Worm (Caenorhabditis elegans): Measurements from ENCODE around the gene srh-223.

Gene srh-223

DNA sequence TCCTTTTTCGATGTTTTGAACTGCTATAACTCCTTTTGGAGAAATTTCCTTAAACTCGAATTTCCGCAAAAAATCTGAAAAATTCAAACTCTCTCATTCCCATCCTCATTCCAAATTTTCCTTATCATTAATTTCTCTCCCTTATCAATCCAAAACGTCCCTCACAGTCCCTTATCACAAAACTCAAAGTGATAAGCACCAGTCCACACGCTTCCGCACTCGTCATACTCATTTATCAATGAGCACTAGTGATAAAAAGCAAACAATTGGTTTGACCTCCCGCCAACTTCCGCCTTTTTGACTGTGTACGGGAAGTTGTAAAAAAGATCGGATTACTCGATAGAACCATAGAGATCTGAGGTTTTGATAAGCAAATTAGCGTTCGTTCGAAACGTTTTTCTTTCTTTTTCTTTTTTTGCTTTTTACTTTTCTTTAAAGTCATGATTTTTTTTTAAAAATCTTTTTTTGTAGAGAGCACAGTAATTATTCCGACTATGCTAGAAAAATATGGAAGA is 7.0 kb downstream of the srh-223 start, which contains the start of gene clec-78:
Gene clec-78, plus strand, starts transcription at position 465 of the 515 bp plus-strand sequence.
- TF ChIP-seq unc-62 (GFP tag; optimal IDR thresholded peaks at IDR 0.05) = no peak

- TF ChIP-seq unc-62 (GFP tag; optimal IDR thresholded peaks at IDR 0.05) = no peak
These were observed 11.6 kb downstream of the srh-223 start, which contains the start of gene F47C12.6 for ce11 chrIV:3993292-3993691. F47C12.6 (minus strand) TSS chrIV:3993392.

- TF ChIP-seq unc-62 (GFP tag; optimal IDR thresholded peaks at IDR 0.05) = no peak
These were observed 12.6 kb downstream of the srh-223 start, which contains the start of gene F47C12.13 for ce11 chrIV:3994318-3994717. F47C12.13 (minus strand) TSS chrIV:3994418.

DNA sequence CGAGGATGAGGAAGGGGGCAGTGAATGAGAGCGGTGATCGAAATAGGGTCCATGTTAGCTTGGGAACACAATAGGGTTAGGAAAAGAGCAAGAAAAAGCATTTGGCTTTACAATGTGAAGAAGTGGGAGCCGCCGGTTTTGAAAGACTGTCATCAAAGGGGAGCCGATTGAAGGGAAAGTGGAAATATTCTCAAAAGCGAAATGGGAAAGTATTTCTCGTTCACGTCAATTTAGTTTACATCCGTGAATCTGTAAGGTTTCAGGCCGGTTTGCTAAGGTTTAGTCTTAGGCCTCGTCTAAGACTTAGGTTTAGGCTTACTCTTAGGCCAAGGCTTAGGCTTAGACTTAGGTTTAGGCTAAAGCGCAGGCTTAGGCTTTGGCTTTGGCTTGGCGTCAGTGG is 13.7 kb downstream of the srh-223 start, which contains the start of gene F47C12.7:
Gene F47C12.7, minus strand, starts transcription at position 101 of the 400 bp plus-strand sequence.
- no peak for TF ChIP-seq unc-62 (GFP tag; optimal IDR thresholded peaks at IDR 0.05)

DNA sequence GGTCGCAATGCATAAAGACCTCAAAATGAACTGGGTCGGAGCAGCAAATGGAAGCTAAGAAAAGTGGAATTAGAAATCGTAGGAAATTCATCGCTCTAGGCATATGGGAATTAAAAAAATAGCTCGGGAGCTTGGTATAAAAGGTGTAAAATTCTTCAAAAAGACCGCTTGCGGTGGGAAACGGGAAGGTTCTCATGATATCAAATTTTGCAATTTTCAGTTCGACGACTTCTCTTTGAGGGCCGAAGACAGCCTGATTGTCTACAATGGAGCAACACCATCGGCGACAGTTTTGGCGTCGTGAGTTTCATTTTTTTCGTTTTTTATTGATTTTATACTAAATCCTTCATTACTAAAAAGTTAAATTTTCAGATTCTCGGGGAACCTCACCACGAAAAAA is 16.8 kb downstream of the srh-223 start, which contains the start of gene F47C12.8:
Gene F47C12.8, minus strand, starts transcription at position 101 of the 400 bp plus-strand sequence.
- TF ChIP-seq unc-62 (GFP tag; optimal IDR thresholded peaks at IDR 0.05) = no peak

ce11 chrIV:3999662-4000061 is 18.0 kb downstream of the srh-223 start:
- TF ChIP-seq unc-62 (GFP tag; optimal IDR thresholded peaks at IDR 0.05) = no peak

ce11 chrIV:4004221-4004620 is 22.5 kb downstream of the srh-223 start:
- TF ChIP-seq unc-62 (GFP tag; optimal IDR thresholded peaks at IDR 0.05) = no peak

- TF ChIP-seq unc-62 (GFP tag; optimal IDR thresholded peaks at IDR 0.05) = no peak
These were observed 23.5 kb downstream of the srh-223 start for ce11 chrIV:4005166-4005565.

ce11 chrIV:4007697-4008096 is 26.0 kb downstream of the srh-223 start, which contains the start of gene W02C12.2:
W02C12.2 (minus strand) TSS chrIV:4007973.
- TF ChIP-seq unc-62 (GFP tag; optimal IDR thresholded peaks at IDR 0.05) = no peak

- TF ChIP-seq unc-62 (GFP tag; optimal IDR thresholded peaks at IDR 0.05) = no peak
These were observed 26.7 kb downstream of the srh-223 start for ce11 chrIV:4008440-4008839.

ce11 chrIV:4009923-4010322 is 28.2 kb downstream of the srh-223 start:
- no peak for TF ChIP-seq unc-62 (GFP tag; optimal IDR thresholded peaks at IDR 0.05)

ce11 chrIV:4013621-4014020 is 31.9 kb downstream of the srh-223 start:
- no peak for TF ChIP-seq unc-62 (GFP tag; optimal IDR thresholded peaks at IDR 0.05)

DNA sequence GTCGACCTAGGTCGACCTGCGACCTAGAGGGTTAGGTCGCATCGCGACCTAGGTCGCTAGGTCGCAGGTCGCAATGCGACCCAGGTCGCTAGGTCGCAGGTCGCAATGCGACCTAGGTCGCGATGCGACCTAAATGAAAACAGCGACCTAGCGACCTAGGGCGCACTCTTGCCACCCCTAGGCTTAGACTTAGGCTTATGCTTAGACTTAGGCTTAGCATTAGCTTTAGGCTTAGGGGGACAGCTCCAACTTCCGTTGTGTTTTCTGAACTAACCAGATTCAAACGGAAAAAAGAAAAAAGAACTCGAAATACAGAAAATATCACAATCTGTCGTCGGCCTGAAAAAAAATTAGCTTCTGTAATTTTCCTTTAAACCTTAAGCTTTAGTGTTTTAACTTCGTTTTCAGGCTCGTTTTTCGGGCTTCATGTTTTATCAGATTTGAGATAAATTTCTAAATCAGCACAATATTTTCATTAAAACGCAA is 32.7 kb downstream of the srh-223 start:
- no peak for TF ChIP-seq unc-62 (GFP tag; optimal IDR thresholded peaks at IDR 0.05)

ce11 chrIV:4015660-4016059 is 34.0 kb downstream of the srh-223 start:
- no peak for TF ChIP-seq unc-62 (GFP tag; optimal IDR thresholded peaks at IDR 0.05)

DNA sequence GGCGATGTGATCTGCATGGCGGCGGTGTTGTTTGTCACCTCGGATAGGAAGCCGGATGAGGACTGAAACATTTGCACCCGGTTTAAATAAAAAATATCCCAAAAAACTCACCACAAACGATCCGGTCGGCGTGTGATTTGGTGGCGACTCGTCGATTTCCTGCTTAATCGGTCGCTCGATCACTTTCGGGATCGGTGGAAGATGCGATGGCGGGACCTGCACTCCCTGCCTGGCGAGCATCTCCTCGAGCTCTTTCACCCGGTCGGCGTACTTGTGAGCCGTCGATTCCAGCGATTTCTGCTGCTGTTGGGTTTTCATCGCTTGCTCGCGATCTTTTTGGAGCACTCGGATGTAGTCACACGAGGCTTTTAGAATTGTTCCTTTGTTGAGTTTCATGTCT is 35.0 kb downstream of the srh-223 start:
- no peak for TF ChIP-seq unc-62 (GFP tag; optimal IDR thresholded peaks at IDR 0.05)

ce11 chrIV:4018692-4019387 is 37.1 kb downstream of the srh-223 start:
- TF ChIP-seq unc-62 (GFP tag; optimal IDR thresholded peaks at IDR 0.05) = no peak

ce11 chrIV:4019836-4020235 is 38.1 kb downstream of the srh-223 start:
- no peak for TF ChIP-seq unc-62 (GFP tag; optimal IDR thresholded peaks at IDR 0.05)

Data from whole organism, dauer.